Fruit fly (Drosophila melanogaster): ENCODE data around the gene CG13318.

Gene CG13318

DNA sequence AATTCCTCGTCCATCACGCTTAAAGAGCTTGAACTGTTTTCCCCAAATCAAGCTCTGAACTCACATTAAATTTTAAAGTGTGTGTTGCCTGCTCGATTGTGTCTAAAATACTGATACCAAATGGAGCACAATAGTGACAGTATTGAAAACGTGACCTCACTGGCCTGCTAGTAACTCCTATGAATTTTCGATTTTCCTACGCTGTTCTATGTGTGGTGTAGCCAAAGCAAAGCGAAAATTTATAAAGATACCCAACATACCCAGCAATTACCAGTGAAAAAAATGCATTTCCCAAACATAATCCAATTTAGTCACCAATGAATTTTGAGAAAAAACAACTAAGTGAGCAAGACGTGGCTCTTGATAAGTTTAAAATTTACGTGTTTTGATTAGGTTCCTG is 7.3 kb upstream of the CG13318 start, which contains the start of gene CG33191:
TSS of gene CG33191 (minus strand) at position 101 of the 400 bp plus-strand sequence.
- TF ChIP-seq CG17801 (GFP tag; optimal IDR thresholded peaks at IDR 0.05; ENCODE audit: partially characterized antibody) = no peak

DNA sequence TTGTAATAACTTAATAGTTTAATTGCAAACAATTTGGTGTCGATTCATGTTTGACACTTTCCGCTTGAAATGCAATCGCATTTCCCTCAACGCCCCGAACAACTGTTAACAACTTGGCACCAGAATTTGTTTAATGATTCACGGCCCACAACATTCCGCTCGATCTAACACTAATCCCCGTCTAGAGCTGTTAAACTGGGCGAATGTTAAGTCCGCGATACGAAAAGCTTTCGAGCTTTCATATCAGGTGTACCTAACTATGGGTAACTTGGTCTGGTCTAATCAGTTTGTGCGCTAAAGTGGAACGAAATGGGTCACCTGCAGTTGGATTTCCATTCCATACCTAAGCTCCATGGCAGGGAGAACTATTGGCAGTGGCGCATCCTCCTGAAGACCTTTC is 644 bp upstream of the CG13318 start, which contains the start of gene CG34301:
TSS of gene CG34301 (plus strand) at position 301 of the 400 bp plus-strand sequence.
- no peak for TF ChIP-seq CG17801 (GFP tag; optimal IDR thresholded peaks at IDR 0.05; ENCODE audit: partially characterized antibody)

DNA sequence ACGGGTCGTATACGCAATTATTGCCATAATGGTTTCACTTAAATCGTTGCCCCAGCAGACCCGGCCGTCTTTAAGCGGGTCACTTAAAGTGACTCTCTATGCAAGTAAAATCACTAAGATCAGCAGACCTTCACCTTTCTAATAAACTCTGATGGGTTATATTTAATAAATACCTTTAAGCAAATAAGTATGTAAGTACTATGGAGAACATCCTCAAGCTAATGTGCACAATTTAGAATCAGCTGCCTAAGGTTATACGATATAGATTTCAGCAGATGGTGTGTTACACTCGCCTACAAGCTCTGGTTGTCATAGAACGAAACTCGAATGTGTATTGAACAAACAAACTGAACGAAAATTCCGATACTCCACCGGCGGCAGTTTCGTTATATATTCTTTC is 3.4 kb downstream of the CG13318 start, which contains the start of gene CG8236:
TSS of gene CG8236 (plus strand) at position 301 of the 400 bp plus-strand sequence.
- no peak for TF ChIP-seq CG17801 (GFP tag; optimal IDR thresholded peaks at IDR 0.05; ENCODE audit: partially characterized antibody)

DNA sequence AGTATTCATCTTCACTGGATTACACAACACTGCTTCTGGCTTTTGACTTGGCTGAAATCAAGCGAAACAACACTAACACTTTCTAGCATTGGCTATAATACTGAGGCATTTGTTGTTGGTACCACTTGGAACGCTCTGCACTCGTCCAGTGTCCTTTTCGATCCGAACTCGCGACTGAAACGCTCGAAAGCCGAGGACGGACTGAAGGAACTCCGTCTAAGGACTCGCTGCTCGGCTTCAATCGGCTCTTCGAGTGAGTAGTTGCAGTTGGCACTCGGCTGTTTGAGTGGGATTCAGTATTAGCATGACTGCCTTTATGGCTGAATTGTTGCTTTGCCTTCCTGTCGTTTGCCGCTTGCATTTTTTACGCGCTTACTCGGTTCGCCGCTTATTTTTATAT is 4.5 kb downstream of the CG13318 start, which contains the start of the genes CG34135 and CG11768:
TSS of gene CG34135 (minus strand) at position 194 of the 400 bp plus-strand sequence.
TSS of gene CG11768 (minus strand) at position 203 of the 400 bp plus-strand sequence.
- no peak for TF ChIP-seq CG17801 (GFP tag; optimal IDR thresholded peaks at IDR 0.05; ENCODE audit: partially characterized antibody)

DNA sequence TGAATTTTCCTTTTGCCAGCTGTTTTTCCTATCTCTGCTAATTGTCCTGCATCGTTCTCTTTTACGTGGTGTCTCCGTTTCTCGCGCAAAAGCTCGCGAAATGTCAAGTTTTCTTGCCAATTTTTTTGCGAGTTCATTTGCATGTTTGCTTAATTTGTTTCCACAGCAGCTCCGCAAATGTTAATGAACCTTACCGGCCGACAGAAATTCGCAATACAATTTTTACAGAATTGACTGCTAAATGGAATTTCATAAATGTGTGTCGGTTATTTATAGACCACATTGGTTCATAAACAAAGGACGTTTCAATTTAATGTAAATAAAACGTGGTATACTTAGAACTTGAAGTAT is 23.7 kb downstream of the CG13318 start:
- no peak for TF ChIP-seq CG17801 (GFP tag; optimal IDR thresholded peaks at IDR 0.05; ENCODE audit: partially characterized antibody)

DNA sequence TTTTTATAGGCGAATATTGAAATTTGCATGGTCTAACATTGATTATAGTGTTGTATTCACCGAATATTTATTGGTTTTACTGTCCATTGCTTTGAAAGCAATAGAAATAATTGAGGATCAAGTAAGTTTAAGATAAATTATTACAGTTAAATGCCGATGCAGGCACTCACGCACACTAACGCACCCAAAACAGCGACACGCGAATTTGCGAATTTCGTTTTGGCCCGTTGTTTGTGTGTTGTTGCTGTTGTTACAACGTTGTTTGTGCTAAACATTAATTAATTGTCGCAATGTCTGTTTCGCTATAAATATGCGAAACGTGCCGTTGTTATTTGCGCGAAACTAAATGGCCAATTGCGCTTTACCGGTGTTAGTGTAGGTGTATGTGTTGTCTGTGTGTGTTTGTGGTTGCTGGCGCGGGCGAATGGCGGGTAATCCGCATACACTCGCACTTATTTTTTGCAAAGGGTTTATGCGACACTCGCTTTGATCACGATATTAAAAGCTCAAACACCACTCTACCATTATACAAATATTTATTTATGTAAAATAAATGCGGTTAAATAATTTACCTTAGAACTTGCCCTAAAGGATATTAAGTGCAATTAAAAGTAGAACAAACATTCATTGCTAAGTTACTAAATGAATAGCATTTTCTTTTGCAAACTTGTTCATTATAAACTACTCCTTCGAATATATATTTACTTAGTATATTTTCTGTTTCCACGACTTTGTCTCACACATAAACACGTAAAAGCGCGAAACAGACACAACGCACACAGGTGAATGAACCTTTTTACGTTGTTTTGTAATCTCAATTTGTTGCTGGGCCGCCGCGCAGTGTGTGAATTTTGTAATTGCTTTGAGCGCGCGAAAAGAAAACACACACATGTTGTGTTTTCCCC is 24.4 kb downstream of the CG13318 start:
- peak; percentile 91 for TF ChIP-seq CG17801 (GFP tag; optimal IDR thresholded peaks at IDR 0.05; ENCODE audit: partially characterized antibody)

DNA sequence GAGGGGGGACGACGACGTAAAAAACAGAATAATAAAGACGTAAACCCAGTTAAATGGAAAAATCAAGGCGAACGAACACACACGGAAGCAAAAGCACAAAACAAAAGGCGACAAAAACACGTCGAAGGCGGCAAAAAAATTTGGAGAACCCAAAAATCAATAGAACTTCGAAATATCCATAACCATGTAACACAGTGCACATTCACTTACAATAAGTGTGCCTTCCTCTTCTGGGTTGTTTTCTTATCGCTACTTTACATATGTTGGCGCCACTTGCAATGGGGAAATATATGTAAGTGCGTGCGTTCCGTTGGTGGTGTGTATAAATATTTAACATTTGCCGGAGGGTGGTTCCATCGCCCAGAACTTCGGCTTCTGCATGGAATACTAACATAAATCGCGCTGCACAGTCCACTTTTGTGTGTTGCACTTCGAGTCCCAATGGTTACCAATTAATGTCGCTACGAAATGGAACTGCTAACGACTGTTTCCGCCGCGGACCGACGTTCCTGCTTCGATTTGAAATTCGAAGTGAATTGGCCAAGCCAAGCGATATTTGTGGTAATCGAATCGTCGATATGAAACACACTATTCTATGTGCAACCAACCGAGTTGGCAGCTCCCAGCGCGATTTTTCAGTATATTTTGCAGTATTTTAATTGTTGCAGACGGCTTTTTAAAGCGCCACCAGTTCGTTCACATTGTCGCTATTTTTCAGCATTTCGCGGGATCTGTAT is 25.2 kb downstream of the CG13318 start, which contains the start of the genes CG9801 and Nasp:
TSS of gene CG9801 (minus strand) at position 542 of the 737 bp plus-strand sequence.
TSS of gene Nasp (plus strand) at position 665 of the 737 bp plus-strand sequence.
- no peak for TF ChIP-seq CG17801 (GFP tag; optimal IDR thresholded peaks at IDR 0.05; ENCODE audit: partially characterized antibody)

DNA sequence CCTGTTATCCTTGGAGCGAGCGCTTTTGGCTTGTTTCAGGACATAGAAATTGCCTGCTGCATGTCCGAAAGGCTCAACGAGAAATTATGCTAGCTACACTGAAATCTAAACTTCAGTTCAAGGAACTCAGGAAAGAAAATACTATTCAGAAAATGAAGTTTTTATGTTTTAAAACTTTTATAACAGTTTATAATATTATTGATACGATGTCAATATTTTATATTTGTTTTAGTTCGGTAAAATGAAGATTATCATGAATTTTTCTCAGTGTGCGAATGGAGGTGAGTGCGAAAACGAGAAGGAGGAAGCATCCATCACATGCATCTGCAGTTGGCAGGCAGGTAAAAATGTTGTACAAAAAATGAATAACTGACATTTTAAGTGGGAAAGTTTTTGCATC is 26.1 kb downstream of the CG13318 start:
- peak; percentile 78 for TF ChIP-seq CG17801 (GFP tag; optimal IDR thresholded peaks at IDR 0.05; ENCODE audit: partially characterized antibody)

DNA sequence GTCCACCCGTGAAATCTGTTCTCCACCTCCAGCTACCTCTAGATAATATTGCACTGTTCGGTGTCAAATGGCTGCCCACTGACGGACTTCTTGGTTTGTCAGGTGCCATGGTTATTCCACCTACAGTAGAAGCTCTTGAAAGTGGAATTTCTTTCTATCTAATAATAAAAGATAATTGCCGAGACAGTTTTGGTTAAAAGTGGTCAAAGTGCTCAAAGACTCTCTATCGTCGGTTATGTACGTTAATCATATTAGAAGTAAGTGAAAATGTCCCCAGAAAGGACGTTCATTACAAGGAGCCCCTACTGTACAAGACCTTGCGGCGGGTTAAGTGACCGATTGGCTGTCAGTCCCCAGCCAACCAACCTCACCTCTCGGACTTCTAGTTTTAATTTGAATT is 28.3 kb downstream of the CG13318 start:
- peak; percentile 38 for TF ChIP-seq CG17801 (GFP tag; optimal IDR thresholded peaks at IDR 0.05; ENCODE audit: partially characterized antibody)

DNA sequence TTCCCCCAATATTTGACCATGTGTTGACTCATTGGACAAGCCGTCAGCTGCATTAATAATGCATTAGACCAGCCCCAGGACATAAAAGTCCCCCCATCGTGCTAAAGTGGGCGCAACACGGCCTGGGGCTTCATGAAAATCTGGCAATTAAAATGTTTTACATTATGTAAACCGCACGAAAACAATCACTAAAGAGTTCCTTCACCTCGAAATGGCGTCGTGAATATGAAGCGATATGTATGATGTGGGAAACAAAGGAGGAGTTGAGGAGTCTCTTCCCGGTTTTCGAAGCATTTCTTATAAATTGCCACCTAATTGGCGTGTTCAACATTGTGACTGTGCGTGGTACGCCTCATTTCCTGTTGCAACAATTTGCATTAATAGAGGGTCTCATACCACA is 29.8 kb downstream of the CG13318 start:
- TF ChIP-seq CG17801 (GFP tag; optimal IDR thresholded peaks at IDR 0.05; ENCODE audit: partially characterized antibody) = no peak

DNA sequence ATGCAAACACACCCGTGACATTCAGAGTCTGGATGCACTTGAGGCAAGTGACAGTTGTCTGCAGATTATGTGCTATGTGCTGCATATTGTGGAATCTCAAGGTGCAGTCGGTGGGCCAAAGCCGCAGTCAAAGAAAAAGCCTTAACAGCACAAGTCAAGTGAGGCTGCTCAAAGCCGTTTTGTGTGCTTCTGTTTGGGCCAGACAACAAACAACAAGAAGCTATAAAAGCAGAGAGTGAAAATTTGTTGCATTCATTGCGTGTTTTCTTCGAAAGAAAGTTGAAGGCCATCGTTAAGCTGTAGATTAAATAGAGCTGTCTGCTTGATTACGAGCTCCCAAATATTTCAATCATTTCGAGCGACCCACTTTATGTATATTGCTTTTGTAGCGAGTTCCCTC is 30.6 kb downstream of the CG13318 start:
- TF ChIP-seq CG17801 (GFP tag; optimal IDR thresholded peaks at IDR 0.05; ENCODE audit: partially characterized antibody) = no peak

DNA sequence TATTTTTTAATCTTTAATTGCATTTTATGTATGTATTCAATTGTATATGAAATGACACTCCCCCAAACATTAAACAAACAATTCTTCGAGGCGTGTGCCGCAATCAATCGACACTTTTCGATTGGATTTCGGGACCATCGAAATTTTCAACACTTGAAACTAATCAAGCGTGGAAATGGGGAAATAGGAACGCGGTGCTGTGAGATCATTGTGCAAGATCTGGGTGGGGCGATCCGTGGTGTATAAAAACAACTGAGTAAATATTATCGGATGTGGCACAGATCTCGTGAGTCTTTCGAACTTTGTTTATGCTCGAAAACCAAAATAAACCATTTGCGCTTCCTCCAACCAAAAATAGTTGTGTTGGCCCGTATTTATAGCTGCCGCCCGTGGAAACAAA is 31.2 kb downstream of the CG13318 start:
- no peak for TF ChIP-seq CG17801 (GFP tag; optimal IDR thresholded peaks at IDR 0.05; ENCODE audit: partially characterized antibody)

DNA sequence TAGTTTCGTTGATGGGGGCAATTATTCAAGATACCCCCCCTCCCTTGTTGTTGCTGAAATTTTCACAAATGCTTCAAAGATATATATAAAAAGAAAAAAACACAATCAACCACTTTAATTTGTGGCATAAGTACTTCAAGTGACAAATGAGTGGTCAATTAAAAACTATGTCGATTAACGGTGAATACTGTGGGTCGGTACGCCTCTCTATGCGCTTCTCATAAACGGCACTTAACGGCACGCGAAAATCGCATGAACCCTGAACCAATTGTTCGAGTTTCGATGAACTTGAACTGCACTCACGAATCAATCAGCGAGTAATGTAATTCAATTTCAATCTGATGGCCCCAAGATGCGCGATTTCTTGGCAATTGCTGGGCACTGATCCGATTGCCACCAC is 32.4 kb downstream of the CG13318 start:
- no peak for TF ChIP-seq CG17801 (GFP tag; optimal IDR thresholded peaks at IDR 0.05; ENCODE audit: partially characterized antibody)

DNA sequence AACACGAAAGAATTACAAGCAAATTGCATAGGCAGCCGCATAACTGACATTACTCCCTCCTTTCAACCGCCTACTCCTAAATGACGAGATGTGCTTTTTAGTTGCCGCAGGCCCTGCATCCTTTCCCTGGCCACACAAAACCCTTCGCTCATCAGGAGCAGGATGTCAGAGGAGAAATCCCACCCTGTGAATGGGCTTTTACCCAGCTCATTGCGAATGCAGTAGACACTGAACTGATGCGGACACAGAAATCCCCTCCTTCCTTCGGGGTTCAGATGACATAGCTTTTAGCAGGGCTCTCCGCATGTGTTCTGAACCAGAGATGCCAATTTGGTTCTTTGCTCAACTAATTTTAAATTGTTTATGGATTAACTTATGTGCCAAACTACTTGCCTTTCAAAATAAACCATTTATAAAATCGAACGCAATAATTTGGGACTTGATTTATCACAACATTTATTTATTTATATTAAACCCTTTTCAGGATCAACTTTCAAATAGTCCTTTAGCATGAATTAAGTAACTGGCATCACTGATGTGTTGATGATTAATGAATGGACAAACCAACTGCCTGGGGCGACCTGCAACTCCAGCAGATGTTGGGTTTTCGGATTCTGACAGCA is 33.2 kb downstream of the CG13318 start:
- TF ChIP-seq CG17801 (GFP tag; optimal IDR thresholded peaks at IDR 0.05; ENCODE audit: partially characterized antibody) = no peak

Measured in ovary, adult (tissue).